Worm (Caenorhabditis elegans) whole organism, L2 larva: ENCODE data around the gene srd-2.
A peak's percentile ranks its signal among the peaks of the same experiment; 100 is the strongest.

Experiments used
- C34F6.9 ChIP-seq: fragments of 150-350 bp; optimal IDR thresholded peaks from 2 replicates; lab custom pipeline; 2014; ENCODE audit warnings: missing biosample characterization, missing genetic modification characterization
- F13H6.1 ChIP-seq: sonication (generic microtip); optimal IDR thresholded peaks from 2 replicates; lab custom pipeline; 2016; ENCODE audit warnings: missing genetic modification characterization, missing compliant biosample characterization
- Y55F3AM.14 ChIP-seq: fragments of 200-800 bp; sonication (Bioruptor generic); optimal IDR thresholded peaks from 2 replicates; lab custom pipeline; 2018; ENCODE audit warnings: mild to moderate bottlenecking, missing genetic modification characterization, missing compliant biosample characterization
- alr-1 ChIP-seq: fragments of 150-350 bp; optimal IDR thresholded peaks from 2 replicates; lab custom pipeline; 2014; ENCODE audit warnings: missing biosample characterization, missing genetic modification characterization
- aly-2 ChIP-seq: fragments of 150-350 bp; optimal IDR thresholded peaks from 2 replicates; lab custom pipeline; 2014; ENCODE audit warnings: missing biosample characterization, missing genetic modification characterization
- ama-1 ChIP-seq: fragments of 150-350 bp; optimal IDR thresholded peaks from 2 replicates; lab custom pipeline; 2018; ENCODE audit warnings: inconsistent platforms
- blmp-1 ChIP-seq: sonication (generic microtip); optimal IDR thresholded peaks from 2 replicates; lab custom pipeline; 2017; ENCODE audit warnings: missing genetic modification characterization, mild to moderate bottlenecking, missing compliant biosample characterization, antibody characterized with exemption, moderate library complexity; ENCODE audit not compliant: insufficient read depth
- crh-2 ChIP-seq: sonication (generic microtip); optimal IDR thresholded peaks from 2 replicates; lab custom pipeline; 2017; ENCODE audit warnings: missing biosample characterization, missing genetic modification characterization
- dmd-4 ChIP-seq: sonication (generic microtip); optimal IDR thresholded peaks from 2 replicates; lab custom pipeline; 2017; ENCODE audit warnings: missing biosample characterization, missing genetic modification characterization
- egl-27 ChIP-seq: sonication (generic microtip); optimal IDR thresholded peaks from 3 replicates; lab custom pipeline; 2017; ENCODE audit warnings: missing biosample characterization, missing genetic modification reagents, missing genetic modification characterization
- elt-1 ChIP-seq: fragments of 150-350 bp; optimal IDR thresholded peaks from 2 replicates; lab custom pipeline; 2014; ENCODE audit warnings: missing biosample characterization, missing genetic modification characterization
- fos-1 ChIP-seq: fragments of 150-350 bp; optimal IDR thresholded peaks from 2 replicates; lab custom pipeline; 2014; ENCODE audit warnings: missing biosample characterization, missing genetic modification characterization
- lin-11 ChIP-seq: fragments of 150-350 bp; sonication (generic microtip); optimal IDR thresholded peaks from 2 replicates; lab custom pipeline; 2014; ENCODE audit warnings: missing biosample characterization, missing genetic modification characterization, inconsistent platforms, mixed read lengths
- lin-39 ChIP-seq: fragments of 150-350 bp; optimal IDR thresholded peaks from 2 replicates; lab custom pipeline; 2014; ENCODE audit warnings: missing biosample characterization, missing genetic modification reagents, missing genetic modification characterization
- mbf-1 ChIP-seq: sonication (generic microtip); optimal IDR thresholded peaks from 2 replicates; lab custom pipeline; 2017; ENCODE audit warnings: missing biosample characterization, missing genetic modification characterization
- mdl-1 ChIP-seq, 2 experiments: fragments of 150-350 bp in 1 of 2; sonication (generic microtip) in 1 of 2; optimal IDR thresholded peaks; 2 replicates each; lab custom pipeline; 2017; ENCODE audit warnings: missing biosample characterization in 2 of 2, missing genetic modification characterization in 2 of 2
- nhr-12 ChIP-seq: fragments of 150-350 bp; optimal IDR thresholded peaks from 2 replicates; lab custom pipeline; 2014; ENCODE audit warnings: missing biosample characterization, missing genetic modification characterization
- nhr-21 ChIP-seq: fragments of 150-350 bp; optimal IDR thresholded peaks from 2 replicates; lab custom pipeline; 2014; ENCODE audit warnings: missing biosample characterization, missing genetic modification characterization
- nhr-237 ChIP-seq: fragments of 150-350 bp; optimal IDR thresholded peaks from 2 replicates; lab custom pipeline; 2014; ENCODE audit warnings: missing biosample characterization, missing genetic modification characterization
- nhr-25 ChIP-seq: fragments of 150-350 bp; sonication (generic microtip); optimal IDR thresholded peaks from 3 replicates; lab custom pipeline; 2014; ENCODE audit warnings: missing biosample characterization, missing genetic modification characterization
- sem-4 ChIP-seq: fragments of 150-350 bp; optimal IDR thresholded peaks from 2 replicates; lab custom pipeline; 2014; ENCODE audit warnings: missing biosample characterization, missing genetic modification reagents, missing genetic modification characterization
- sma-3 ChIP-seq: sonication (generic microtip); optimal IDR thresholded peaks from 2 replicates; lab custom pipeline; 2016; ENCODE audit warnings: missing genetic modification reagents, missing genetic modification characterization, missing compliant biosample characterization
- sma-9 ChIP-seq, 2 experiments: fragments of 150-350 bp in 1 of 2; sonication (generic microtip) in 1 of 2; optimal IDR thresholded peaks; 2 replicates each; lab custom pipeline; 2014 to 2016; ENCODE audit warnings: missing genetic modification characterization in 2 of 2, mild to moderate bottlenecking in 1 of 2, missing biosample characterization in 1 of 2, missing compliant biosample characterization in 1 of 2, missing genetic modification reagents in 1 of 2, moderate library complexity in 1 of 2
- unc-39 ChIP-seq: fragments of 150-350 bp; optimal IDR thresholded peaks from 2 replicates; lab custom pipeline; 2014; ENCODE audit warnings: missing biosample characterization, missing genetic modification characterization
- unc-62 ChIP-seq: fragments of 150-350 bp; optimal IDR thresholded peaks from 2 replicates; lab custom pipeline; 2014; ENCODE audit warnings: missing biosample characterization, missing genetic modification reagents, missing genetic modification characterization
- zag-1 ChIP-seq: fragments of 150-350 bp; optimal IDR thresholded peaks from 2 replicates; lab custom pipeline; 2014; ENCODE audit warnings: missing biosample characterization, missing genetic modification characterization
- ztf-1 ChIP-seq: fragments of 200-800 bp; sonication (Bioruptor generic); conservative IDR thresholded peaks from 2 replicates; pipeline ENCODE4 v1.3.6; 2022; ENCODE audit warnings: missing genetic modification characterization, missing compliant biosample characterization
- ztf-11 ChIP-seq: sonication (generic microtip); optimal IDR thresholded peaks from 2 replicates; lab custom pipeline; 2017; ENCODE audit warnings: missing biosample characterization, missing genetic modification characterization
- ztf-4 ChIP-seq: fragments of 150-350 bp; optimal IDR thresholded peaks from 2 replicates; lab custom pipeline; 2014; ENCODE audit warnings: missing biosample characterization, missing genetic modification characterization

srd-2 gene

DNA sequence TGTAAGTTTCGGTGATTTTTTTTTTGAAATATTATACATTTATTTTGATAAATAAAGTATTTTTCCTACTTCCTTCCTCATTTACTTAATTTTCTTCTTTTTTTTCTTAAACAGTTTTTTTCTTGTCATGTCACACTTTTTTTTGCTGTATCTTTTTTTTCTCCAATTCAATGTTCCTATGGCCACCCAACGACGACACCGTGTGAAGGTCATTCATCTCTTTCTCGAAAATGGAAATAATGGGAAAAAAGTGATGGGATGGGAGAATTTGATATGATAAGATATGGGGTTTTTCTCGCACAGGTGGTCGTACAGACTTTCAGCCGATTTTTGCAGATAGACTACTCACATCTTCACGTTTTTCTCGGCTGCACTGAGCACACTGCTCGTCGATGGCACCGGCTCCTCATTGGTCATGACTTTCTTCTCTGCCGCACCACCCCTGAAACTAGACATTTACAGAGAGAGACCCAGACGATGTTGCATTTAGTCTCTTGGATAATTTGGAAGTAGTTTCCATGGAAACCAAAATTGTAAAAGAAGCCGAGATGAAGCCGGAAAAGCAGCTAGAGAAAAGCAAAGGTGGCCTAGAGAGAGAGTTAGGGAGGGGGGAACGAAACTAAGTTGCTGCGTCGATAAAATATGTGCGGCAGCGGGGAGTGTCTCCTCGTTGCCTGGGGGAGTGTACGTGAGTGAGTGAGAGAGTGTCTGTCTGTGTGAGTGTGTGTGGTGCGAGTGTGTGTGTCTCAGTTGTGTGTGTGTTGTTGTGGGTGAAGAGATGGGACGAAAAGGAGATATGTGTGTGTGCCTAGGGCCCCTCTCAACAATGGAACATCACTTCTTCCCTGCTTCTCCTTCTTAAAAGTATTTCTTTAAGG is 18.6 kb downstream of the srd-2 start, which contains the start of gene daf-19 (continued):
- TF ChIP-seq mbf-1 (tag; lab: Kevin White, UChicago): no peak
- TF ChIP-seq nhr-25 (tag; lab: Kevin White, UChicago): no peak
- TF ChIP-seq alr-1 (tag; lab: Kevin White, UChicago): no peak

DNA sequence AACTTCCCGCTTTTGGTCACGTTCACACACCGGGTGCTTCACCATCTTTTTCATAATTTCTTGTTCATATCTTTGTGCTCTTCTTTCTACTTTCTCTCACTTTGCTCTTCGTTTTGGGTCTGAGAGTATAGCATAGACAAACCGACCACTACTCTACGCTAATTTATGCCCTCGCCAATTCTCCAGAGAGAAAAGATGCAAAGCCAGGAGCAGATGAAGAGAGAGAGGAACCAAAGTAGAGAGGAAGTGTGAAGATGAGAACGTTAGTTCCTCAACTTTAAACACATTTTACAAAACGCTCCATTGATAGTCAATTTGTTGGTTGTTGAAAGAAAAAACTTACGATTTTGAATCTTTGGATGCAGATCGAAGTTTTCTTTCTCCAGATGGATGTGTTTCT is 20.0 kb downstream of the srd-2 start:
- no peak for TF ChIP-seq alr-1 (tag; lab: Kevin White, UChicago)
- TF ChIP-seq C34F6.9 (tag; lab: Kevin White, UChicago): peak; percentile 13

DNA sequence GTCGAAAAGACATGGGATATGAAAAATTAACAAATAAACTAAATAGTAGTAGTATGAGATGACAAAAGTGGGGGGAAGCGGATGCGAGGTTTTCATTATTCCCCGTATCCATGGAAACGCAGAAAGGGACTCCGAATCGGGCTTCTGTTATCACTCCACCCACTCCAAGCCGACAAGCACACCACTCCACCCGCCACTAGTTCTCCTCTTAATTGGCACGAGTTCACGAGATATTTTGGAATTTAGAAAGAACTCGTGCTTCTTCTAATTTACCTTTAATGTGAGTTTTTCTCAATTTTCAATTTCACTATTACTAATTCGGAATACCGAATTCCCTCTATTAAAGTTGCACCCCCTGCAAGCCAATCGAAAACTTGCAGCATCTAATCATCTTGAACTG is 21.3 kb downstream of the srd-2 start:
- TF ChIP-seq lin-11 (tag; lab: Kevin White, UChicago): peak; percentile 0
- TF ChIP-seq elt-1 (tag; lab: Kevin White, UChicago): no peak
- TF ChIP-seq, all 48 proteins: peak for 1

DNA sequence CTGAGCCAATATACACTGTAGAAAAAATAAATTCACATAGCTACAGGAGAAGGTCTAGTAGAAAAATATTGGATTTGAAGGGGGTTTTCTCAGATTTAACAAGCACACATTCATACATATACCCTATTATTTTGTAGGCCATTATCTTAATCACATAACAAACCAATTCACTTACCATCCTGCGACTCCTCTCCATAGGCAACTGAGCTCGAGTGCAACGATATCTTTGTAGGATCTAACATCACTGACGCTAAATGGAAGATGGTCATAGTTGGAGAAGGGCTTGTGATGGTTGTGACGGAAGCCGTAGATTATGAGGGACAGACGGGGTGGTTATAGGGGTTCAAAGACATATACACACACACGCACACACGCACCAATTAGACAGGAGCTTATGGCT is 23.6 kb downstream of the srd-2 start:
- TF ChIP-seq nhr-237: no peak
- no peak for TF ChIP-seq sem-4 (tag; lab: Kevin White, UChicago)
- no peak for TF ChIP-seq C34F6.9 (tag; lab: Kevin White, UChicago)
- TF ChIP-seq unc-62: no peak
- TF ChIP-seq alr-1 (tag; lab: Kevin White, UChicago): no peak
- no peak for TF ChIP-seq dmd-4 (tag; lab: Kevin White, UChicago)
- TF ChIP-seq egl-27 (tag; lab: Kevin White, UChicago): no peak
- TF ChIP-seq lin-39 (tag; lab: Kevin White, UChicago): no peak
- no peak for TF ChIP-seq ztf-4 (tag; lab: Kevin White, UChicago)
- no peak for TF ChIP-seq ztf-11 (tag; lab: Kevin White, UChicago)
- TF ChIP-seq nhr-12 (tag; lab: Kevin White, UChicago): no peak
- TF ChIP-seq zag-1 (tag; lab: Kevin White, UChicago): no peak
- no peak for TF ChIP-seq crh-2
- TF ChIP-seq ama-1 (lab: Kevin White, UChicago): no peak
- no peak for TF ChIP-seq sma-3 (GFP tag; lab: Kevin White, UChicago)
- TF ChIP-seq unc-39 (tag; lab: Kevin White, UChicago): no peak
- TF ChIP-seq nhr-21 (tag; lab: Kevin White, UChicago): no peak
- no peak for TF ChIP-seq blmp-1 (tag; lab: Kevin White, UChicago)
- no peak for TF ChIP-seq Y55F3AM.14 (GFP tag; lab: Kevin White, UChicago)
- TF ChIP-seq sma-9 (GFP tag; optimal IDR thresholded peaks at IDR 0.05; lab: Kevin White, UChicago): no peak
- TF ChIP-seq sma-9 (tag; optimal IDR thresholded peaks at IDR 0.05; lab: Kevin White, UChicago): no peak

DNA sequence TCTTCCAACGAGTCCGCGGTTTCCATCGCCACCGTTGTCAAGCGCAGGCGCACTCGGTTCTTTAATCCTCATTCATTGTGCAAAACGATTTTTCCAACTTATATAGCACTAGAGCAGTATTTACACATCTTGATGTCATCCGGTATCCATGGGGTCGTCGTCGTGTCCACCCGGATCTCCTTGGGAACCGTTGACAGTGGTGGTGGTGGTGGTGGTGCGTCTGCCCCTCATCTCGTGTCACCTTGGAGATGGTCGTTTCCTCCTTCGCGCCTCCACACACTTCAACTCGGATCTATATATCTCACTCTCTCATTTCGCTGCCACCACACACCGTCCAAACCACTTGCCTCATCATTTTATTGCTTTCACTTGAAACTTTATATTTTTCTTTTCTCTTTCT is 24.9 kb downstream of the srd-2 start:
- no peak for TF ChIP-seq sma-3 (GFP tag; lab: Kevin White, UChicago)
- TF ChIP-seq ztf-1: 0 out of 2 replicates have a peak, but pooled peaks have one; percentile 69

DNA sequence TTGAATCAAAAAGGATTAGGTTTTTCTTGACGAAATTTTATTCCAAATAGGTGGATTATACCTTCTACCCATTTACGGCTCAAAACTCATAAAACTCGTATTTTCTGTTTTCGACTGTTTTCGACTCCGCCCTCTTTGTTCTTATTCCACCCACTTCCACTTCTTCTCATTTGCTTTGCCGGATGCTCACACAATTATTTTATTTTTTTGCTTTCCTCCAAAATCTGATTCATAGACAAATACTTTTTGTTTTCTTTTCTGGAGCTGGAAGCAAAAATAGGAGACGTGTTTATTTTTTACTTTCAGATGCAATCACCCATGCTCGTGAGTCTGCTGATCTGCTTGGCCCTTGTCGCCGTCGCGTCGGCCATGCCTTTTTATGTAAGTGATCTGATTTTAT is 32.6 kb downstream of the srd-2 start, which contains the start of gene nlp-63:
Gene nlp-63, plus strand, starts transcription at position 301 of the 400 bp plus-strand sequence.
- TF ChIP-seq aly-2: no peak

DNA sequence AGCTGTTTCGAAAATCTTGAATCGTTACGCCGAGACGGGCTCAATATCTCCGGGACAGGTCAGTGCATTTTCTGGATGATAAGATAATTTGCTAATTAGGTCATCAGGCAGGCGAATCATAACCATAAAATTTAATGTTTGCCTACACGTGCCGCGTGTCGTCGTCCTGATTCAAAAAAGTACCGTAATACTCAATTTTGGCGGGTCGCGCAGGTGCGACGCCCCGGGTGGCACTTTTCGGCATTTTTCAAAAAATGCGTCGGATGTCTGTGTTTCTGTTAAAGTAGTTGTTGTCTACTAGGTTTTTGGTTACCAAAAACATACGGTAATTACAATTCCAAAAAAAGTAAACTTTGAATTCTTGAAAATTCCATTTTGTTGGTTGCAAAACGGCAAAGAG is 40.2 kb downstream of the srd-2 start:
- TF ChIP-seq Y55F3AM.14 (GFP tag; lab: Kevin White, UChicago) (no peak), ztf-4 (tag; lab: Kevin White, UChicago) (no peak), mdl-1 (tag; optimal IDR thresholded peaks at IDR 0.05; lab: Kevin White, UChicago) (no peak), fos-1 (tag; lab: Kevin White, UChicago) (no peak), lin-11 (tag; lab: Kevin White, UChicago) (no peak), F13H6.1 (tag; lab: Kevin White, UChicago) (no peak)
